Fruit fly (Drosophila melanogaster): ENCODE data around the gene Eno.

- TF ChIP-seq Clk (GFP tag; optimal IDR thresholded peaks at IDR 0.05) (no peak), tj (GFP tag; optimal IDR thresholded peaks at IDR 0.05) (no peak), Crg-1 (GFP tag; optimal IDR thresholded peaks at IDR 0.05) (no peak), toe (GFP tag; optimal IDR thresholded peaks at IDR 0.05) (no peak)
These were observed 10.7 kb upstream of the Eno start for dm6 chr2L:1740095-1740494.
